Worm (Caenorhabditis elegans): ENCODE measurements around the gene srsx-21.

- TF ChIP-seq ama-1 (optimal IDR thresholded peaks at IDR 0.05) (no peak), ets-7 (tag; optimal IDR thresholded peaks at IDR 0.05) (no peak), F13C5.2 (tag; optimal IDR thresholded peaks at IDR 0.05) (no peak), aly-1 (tag; optimal IDR thresholded peaks at IDR 0.05) (no peak), tbx-11 (GFP tag; IDR thresholded peaks at IDR 0.05) (no peak), tra-4 (tag; optimal IDR thresholded peaks at IDR 0.05) (no peak), hmbx-1 (tag; optimal IDR thresholded peaks at IDR 0.05) (no peak), pes-1 (GFP tag; IDR thresholded peaks at IDR 0.05) (no peak), hmg-4 (GFP tag; optimal IDR thresholded peaks at IDR 0.05) (no peak), ceh-36 (tag; optimal IDR thresholded peaks at IDR 0.05) (no peak), flt-1 (GFP tag; IDR thresholded peaks at IDR 0.05) (no peak)
Measured at ce11 chrV:9824149-9824548, 13.6 kb upstream of the srsx-21 start, which contains the start of gene str-2.
